Worm (Caenorhabditis elegans) whole organism, L4 larva: ENCODE data around the gene sid-2.

Experiments used
- D1046.2 ChIP-seq: fragments of 200-800 bp; sonication (Bioruptor generic); IDR thresholded peaks from 2 replicates; pipeline ENCODE4 v1.3.6; 2022; ENCODE audit warnings: missing genetic modification characterization, missing compliant biosample characterization
- F10B5.3 ChIP-seq: sonication (generic microtip); optimal IDR thresholded peaks from 2 replicates; lab custom pipeline; 2016; ENCODE audit warnings: mild to moderate bottlenecking, missing genetic modification characterization, missing compliant biosample characterization
- T20F7.1 ChIP-seq: fragments of 200-800 bp; sonication (Bioruptor generic); optimal IDR thresholded peaks from 2 replicates; lab custom pipeline; 2018; ENCODE audit warnings: mild to moderate bottlenecking, missing genetic modification characterization, missing compliant biosample characterization
- Y105C5A.15 ChIP-seq: fragments of 200-800 bp; sonication (Bioruptor generic); IDR thresholded peaks from 2 replicates; pipeline ENCODE4 v1.3.6; 2022; ENCODE audit warnings: missing genetic modification characterization, missing compliant biosample characterization
- Y5F2A.4 ChIP-seq: fragments of 200-800 bp; sonication (Bioruptor generic); optimal IDR thresholded peaks from 2 replicates; lab custom pipeline; 2018; ENCODE audit warnings: mild to moderate bottlenecking, missing genetic modification characterization, missing compliant biosample characterization
- Y75B8A.6 ChIP-seq: fragments of 200-800 bp; sonication (Bioruptor generic); IDR thresholded peaks from 2 replicates; pipeline ENCODE4 v1.3.6; 2022; ENCODE audit warnings: missing genetic modification reagents, missing genetic modification characterization, missing compliant biosample characterization
- aha-1 ChIP-seq: fragments of 150-350 bp; peaks from one replicate; lab custom pipeline; 2014; ENCODE audit warnings: missing biosample characterization, missing genetic modification characterization
- aly-2 ChIP-seq: sonication (generic microtip); optimal IDR thresholded peaks from 2 replicates; lab custom pipeline; 2018; ENCODE audit warnings: missing biosample characterization, missing genetic modification characterization
- ama-1 ChIP-seq: fragments of 150-350 bp; optimal IDR thresholded peaks from 2 replicates; lab custom pipeline; 2014; ENCODE audit warnings: inconsistent platforms, mixed read lengths
- ceh-44 ChIP-seq: fragments of 200-800 bp; sonication (Bioruptor generic); IDR thresholded peaks from 2 replicates; pipeline ENCODE4 v1.3.6; 2022; ENCODE audit warnings: missing genetic modification reagents, missing genetic modification characterization, missing compliant biosample characterization
- ceh-82 ChIP-seq: sonication (generic microtip); optimal IDR thresholded peaks from 2 replicates; lab custom pipeline; 2017; ENCODE audit warnings: missing biosample characterization, missing genetic modification characterization
- ces-1 ChIP-seq: fragments of 150-350 bp; sonication (generic microtip); optimal IDR thresholded peaks from 4 replicates; lab custom pipeline; 2014; ENCODE audit warnings: missing biosample characterization, missing genetic modification reagents, missing genetic modification characterization
- cey-2 ChIP-seq: sonication (generic microtip); optimal IDR thresholded peaks from 3 replicates; lab custom pipeline; 2017; ENCODE audit warnings: missing genetic modification characterization, mild to moderate bottlenecking, missing compliant biosample characterization, antibody characterized with exemption, borderline replicate concordance; ENCODE audit not compliant: insufficient read depth
- ctbp-1 ChIP-seq: fragments of 200-800 bp; sonication (Bioruptor generic); IDR thresholded peaks from 2 replicates; pipeline ENCODE4 v1.3.6; 2022; ENCODE audit warnings: missing genetic modification reagents, missing genetic modification characterization, missing compliant biosample characterization
- daf-16 ChIP-seq, 3 experiments: sonication (generic microtip); optimal IDR thresholded peaks; 2 replicates each; lab custom pipeline; 2016 to 2017; ENCODE audit warnings: missing genetic modification characterization in 3 of 3, missing genetic modification reagents in 3 of 3, mild to moderate bottlenecking in 2 of 3, missing compliant biosample characterization in 2 of 3, missing biosample characterization in 1 of 3, moderate library complexity in 1 of 3
- egl-27 ChIP-seq: sonication (generic microtip); optimal IDR thresholded peaks from 3 replicates; lab custom pipeline; 2017; ENCODE audit warnings: missing biosample characterization, missing genetic modification reagents, missing genetic modification characterization
- egl-43 ChIP-seq: fragments of 200-800 bp; sonication (Bioruptor generic); IDR thresholded peaks from 2 replicates; pipeline ENCODE4 v1.3.6; 2022; ENCODE audit warnings: missing genetic modification reagents, missing genetic modification characterization, missing compliant biosample characterization
- fos-1 ChIP-seq: fragments of 150-350 bp; optimal IDR thresholded peaks from 2 replicates; lab custom pipeline; 2014; ENCODE audit warnings: missing biosample characterization, missing genetic modification characterization
- hlh-11 ChIP-seq: fragments of 200-800 bp; sonication (Bioruptor generic); optimal IDR thresholded peaks from 2 replicates; lab custom pipeline; 2018; ENCODE audit warnings: mild to moderate bottlenecking, missing genetic modification characterization, missing compliant biosample characterization
- lim-7 ChIP-seq: fragments of 200-800 bp; sonication (Bioruptor generic); IDR thresholded peaks from 2 replicates; pipeline ENCODE4 v1.3.6; 2022; ENCODE audit warnings: missing genetic modification characterization, missing compliant biosample characterization
- lin-1 ChIP-seq: fragments of 200-800 bp; sonication (Bioruptor generic); IDR thresholded peaks from 2 replicates; pipeline ENCODE4 v1.3.6; 2022; ENCODE audit warnings: missing genetic modification reagents, missing genetic modification characterization, missing compliant biosample characterization
- lin-15B ChIP-seq: fragments of 150-350 bp; sonication (generic microtip); optimal IDR thresholded peaks from 3 replicates; lab custom pipeline; 2014; ENCODE audit warnings: missing biosample characterization, missing genetic modification characterization
- lin-39 ChIP-seq: fragments of 150-350 bp; optimal IDR thresholded peaks from 2 replicates; lab custom pipeline; 2014; ENCODE audit warnings: missing biosample characterization, missing genetic modification reagents, missing genetic modification characterization
- lsy-2 ChIP-seq, 2 experiments: fragments of 150-350 bp in 1 of 2; sonication (generic microtip) in 1 of 2; optimal IDR thresholded peaks; 2 replicates each; lab custom pipeline; 2014 to 2017; ENCODE audit warnings: missing biosample characterization in 2 of 2, missing genetic modification characterization in 2 of 2
- madf-5 ChIP-seq, 2 experiments: fragments of 200-800 bp; sonication (Bioruptor generic); IDR thresholded peaks; 2 replicates each; pipeline ENCODE4 v1.3.6; 2022; ENCODE audit warnings: missing compliant biosample characterization in 2 of 2, missing genetic modification characterization in 2 of 2
- mes-2 ChIP-seq: sonication (generic microtip); optimal IDR thresholded peaks from 2 replicates; lab custom pipeline; 2016; ENCODE audit warnings: missing genotype, mild to moderate bottlenecking, missing genetic modification characterization, missing compliant biosample characterization; ENCODE audit not compliant: poor library complexity, severe bottlenecking
- mxl-3 ChIP-seq: fragments of 200-800 bp; sonication (Bioruptor generic); optimal IDR thresholded peaks from 2 replicates; lab custom pipeline; 2018; ENCODE audit warnings: mild to moderate bottlenecking, missing genetic modification characterization, missing compliant biosample characterization
- nhr-102 ChIP-seq: sonication (generic microtip); optimal IDR thresholded peaks from 2 replicates; lab custom pipeline; 2016; ENCODE audit warnings: mild to moderate bottlenecking, missing genetic modification characterization, moderate library complexity, missing compliant biosample characterization
- nhr-11 ChIP-seq: fragments of 150-350 bp; optimal IDR thresholded peaks from 2 replicates; lab custom pipeline; 2014; ENCODE audit warnings: missing biosample characterization, missing genetic modification characterization
- nhr-237 ChIP-seq: sonication (generic microtip); optimal IDR thresholded peaks from 2 replicates; lab custom pipeline; 2017; ENCODE audit warnings: missing biosample characterization, missing genetic modification characterization
- nhr-25 ChIP-seq: sonication (generic microtip); optimal IDR thresholded peaks from 2 replicates; lab custom pipeline; 2017; ENCODE audit warnings: missing genetic modification characterization, mild to moderate bottlenecking, missing compliant biosample characterization, antibody characterized with exemption, moderate library complexity, borderline replicate concordance; ENCODE audit not compliant: insufficient read depth
- nhr-41 ChIP-seq: fragments of 200-800 bp; sonication (Bioruptor generic); IDR thresholded peaks from 2 replicates; pipeline ENCODE4 v1.3.6; 2022; ENCODE audit warnings: missing genetic modification reagents, missing genetic modification characterization, missing compliant biosample characterization
- nhr-42 ChIP-seq: fragments of 200-800 bp; sonication (Bioruptor generic); IDR thresholded peaks from 2 replicates; pipeline ENCODE4 v1.3.6; 2022; ENCODE audit warnings: missing genetic modification characterization, missing compliant biosample characterization
- nhr-6 ChIP-seq: fragments of 150-350 bp; optimal IDR thresholded peaks from 2 replicates; lab custom pipeline; 2014; ENCODE audit warnings: missing biosample characterization, missing genetic modification characterization
- pha-4 ChIP-seq, 2 experiments: fragments of 150-350 bp in 1 of 2; fragments of 200-800 bp in 1 of 2; sonication (Bioruptor generic) in 1 of 2; IDR thresholded peaks in 1 of 2; optimal IDR thresholded peaks in 1 of 2; 2 replicates each; pipeline versions ENCODE4 v1.3.6 to Lab custom; 2014 to 2022; ENCODE audit warnings: missing genetic modification characterization in 2 of 2, missing genetic modification reagents in 2 of 2, missing biosample characterization in 1 of 2, missing compliant biosample characterization in 1 of 2
- php-3 ChIP-seq: fragments of 200-800 bp; sonication (Bioruptor generic); IDR thresholded peaks from 2 replicates; pipeline ENCODE4 v1.3.6; 2022; ENCODE audit warnings: missing genetic modification reagents, missing genetic modification characterization, missing compliant biosample characterization
- saeg-2 ChIP-seq: fragments of 200-800 bp; sonication (Bioruptor generic); IDR thresholded peaks from 2 replicates; pipeline ENCODE4 v1.3.6; 2022; ENCODE audit warnings: missing genetic modification reagents, missing genetic modification characterization, missing compliant biosample characterization
- set-16 ChIP-seq: fragments of 200-800 bp; sonication (Bioruptor generic); IDR thresholded peaks from 2 replicates; pipeline ENCODE4 v1.3.6; 2022; ENCODE audit warnings: missing genetic modification reagents, missing genetic modification characterization, missing compliant biosample characterization
- snpc-1.2 ChIP-seq: fragments of 200-800 bp; sonication (Bioruptor generic); IDR thresholded peaks from 2 replicates; pipeline ENCODE4 v1.3.6; 2022; ENCODE audit warnings: missing genetic modification reagents, missing genetic modification characterization, missing compliant biosample characterization
- snpc-4 ChIP-seq: fragments of 150-350 bp; optimal IDR thresholded peaks from 2 replicates; lab custom pipeline; 2014; ENCODE audit warnings: missing biosample characterization, missing genetic modification characterization
- spr-1 ChIP-seq: sonication (generic microtip); optimal IDR thresholded peaks from 2 replicates; lab custom pipeline; 2016; ENCODE audit warnings: mild to moderate bottlenecking, missing genetic modification characterization, missing compliant biosample characterization
- unc-130 ChIP-seq: sonication (generic microtip); optimal IDR thresholded peaks from 2 replicates; lab custom pipeline; 2016; ENCODE audit warnings: missing genetic modification reagents, missing genetic modification characterization, missing compliant biosample characterization
- zag-1 ChIP-seq: fragments of 150-350 bp; optimal IDR thresholded peaks from 2 replicates; lab custom pipeline; 2014; ENCODE audit warnings: missing biosample characterization, missing genetic modification characterization
- zfp-2 ChIP-seq: sonication (generic microtip); optimal IDR thresholded peaks from 2 replicates; lab custom pipeline; 2016; ENCODE audit warnings: mild to moderate bottlenecking, missing genetic modification characterization, missing compliant biosample characterization
- zip-11 ChIP-seq: fragments of 200-800 bp; sonication (Bioruptor generic); IDR thresholded peaks from 2 replicates; pipeline ENCODE4 v1.3.6; 2022; ENCODE audit warnings: missing genetic modification characterization, missing compliant biosample characterization
- zip-2 ChIP-seq: fragments of 150-350 bp; optimal IDR thresholded peaks from 2 replicates; lab custom pipeline; 2014; ENCODE audit warnings: missing biosample characterization, missing genetic modification characterization
- ztf-11 ChIP-seq: fragments of 150-350 bp; optimal IDR thresholded peaks from 2 replicates; lab custom pipeline; 2014; ENCODE audit warnings: missing biosample characterization, missing genetic modification characterization
- ztf-7 ChIP-seq: fragments of 150-350 bp; optimal IDR thresholded peaks from 2 replicates; lab custom pipeline; 2014; ENCODE audit warnings: missing biosample characterization, missing genetic modification characterization

The sid-2 gene

DNA sequence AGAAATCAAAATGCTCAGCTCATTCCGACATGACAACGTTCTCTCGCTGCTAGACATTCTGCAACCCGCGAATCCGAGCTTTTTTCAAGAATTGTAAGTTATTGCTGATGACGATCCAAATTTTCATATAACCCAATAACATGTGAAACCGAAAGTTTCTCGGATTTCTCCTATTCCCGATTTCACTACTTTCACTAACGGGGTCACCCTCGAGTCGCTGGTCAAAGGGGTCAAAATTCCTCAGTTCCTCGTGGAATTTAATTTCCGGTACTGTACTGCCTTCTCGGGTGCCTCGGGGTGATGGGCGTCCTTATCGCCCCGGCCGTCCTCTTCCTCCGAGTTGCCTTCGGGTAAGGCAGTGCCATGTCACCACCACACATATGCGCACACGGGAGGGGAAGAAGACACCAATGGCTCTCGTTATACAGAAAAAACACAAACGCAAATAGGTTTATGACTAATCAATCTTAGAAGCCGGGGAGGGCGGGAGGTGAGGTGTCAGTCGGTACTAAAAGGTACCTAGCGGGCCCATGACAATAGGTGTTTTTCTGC, 41.0 kb downstream of the sid-2 start (continued):
- TF ChIP-seq snpc-4 (tag; lab: Kevin White, UChicago) (no peak), Y5F2A.4 (GFP tag; lab: Kevin White, UChicago) (no peak), aha-1 (no peak), Y105C5A.15 (GFP tag; lab: Robert Waterston, UW) (no peak), D1046.2 (GFP tag; lab: Robert Waterston, UW) (no peak), egl-27 (tag; lab: Kevin White, UChicago) (no peak), Y75B8A.6 (GFP tag; lab: Robert Waterston, UW) (no peak), ama-1 (lab: Kevin White, UChicago) (no peak), daf-16 (GFP tag; optimal IDR thresholded peaks at IDR 0.05; lab: Kevin White, UChicago) (no peak), daf-16 (tag; optimal IDR thresholded peaks at IDR 0.05; lab: Kevin White, UChicago) (no peak)
- TF ChIP-seq, all 104 proteins: peak for 11

ce11 chrIII:13721066-13721465, 41.8 kb downstream of the sid-2 start:
- TF ChIP-seq ama-1 (lab: Kevin White, UChicago), result no peak
- TF ChIP-seq zag-1 (tag; lab: Kevin White, UChicago), result no peak
- TF ChIP-seq Y75B8A.6 (GFP tag; lab: Robert Waterston, UW), result no peak
- TF ChIP-seq mes-2 (tag; lab: Kevin White, UChicago), result no peak
- no peak for TF ChIP-seq T20F7.1 (GFP tag; lab: Kevin White, UChicago)
- TF ChIP-seq spr-1 (tag; lab: Kevin White, UChicago), result peak; percentile 25
- TF ChIP-seq nhr-41 (GFP tag; lab: Robert Waterston, UW), result no peak
- TF ChIP-seq aly-2 (tag; lab: Kevin White, UChicago), result no peak
- TF ChIP-seq ctbp-1 (GFP tag; lab: Robert Waterston, UW), result 0 out of 2 replicates have a peak, but pooled peaks have one; percentile 34
- no peak for TF ChIP-seq zip-11 (GFP tag; lab: Robert Waterston, UW)
- peak; percentile 56 for TF ChIP-seq pha-4 (GFP tag; IDR thresholded peaks at IDR 0.05; lab: Robert Waterston, UW)
- TF ChIP-seq pha-4 (tag; optimal IDR thresholded peaks at IDR 0.05; lab: Kevin White, UChicago), result no peak
- TF ChIP-seq zfp-2 (tag; lab: Kevin White, UChicago), result no peak
- no peak for TF ChIP-seq ztf-11 (tag; lab: Kevin White, UChicago)
- no peak for TF ChIP-seq unc-130 (GFP tag; lab: Kevin White, UChicago)
- TF ChIP-seq lsy-2 (tag; optimal IDR thresholded peaks at IDR 0.05; lab: Kevin White, UChicago), result no peak
- TF ChIP-seq nhr-6 (tag; lab: Kevin White, UChicago), result peak; percentile 10
- TF ChIP-seq snpc-1.2, result 0 out of 2 replicates have a peak, but pooled peaks have one; percentile 39
- TF ChIP-seq zip-2 (tag; lab: Kevin White, UChicago), result no peak
- no peak for TF ChIP-seq nhr-42 (GFP tag; lab: Robert Waterston, UW)
- TF ChIP-seq F10B5.3 (tag; lab: Kevin White, UChicago), result no peak
- no peak for TF ChIP-seq lin-15B (tag; lab: Kevin White, UChicago)
- TF ChIP-seq cey-2, result no peak
- TF ChIP-seq set-16 (GFP tag; lab: Robert Waterston, UW), result peak; percentile 98
- no peak for TF ChIP-seq ztf-7
- TF ChIP-seq mxl-3, result peak; percentile 11
- no peak for TF ChIP-seq ceh-82 (tag; lab: Kevin White, UChicago)
- TF ChIP-seq ces-1 (GFP tag; lab: Kevin White, UChicago), result no peak
- TF ChIP-seq egl-43 (GFP tag; lab: Robert Waterston, UW), result peak; percentile 83
- TF ChIP-seq hlh-11 (tag; lab: Kevin White, UChicago), result peak; percentile 70
- peak; percentile 16 for TF ChIP-seq nhr-102 (tag; lab: Kevin White, UChicago)
- no peak for TF ChIP-seq saeg-2 (GFP tag; lab: Robert Waterston, UW)
- TF ChIP-seq nhr-25 (tag; lab: Kevin White, UChicago), result peak; percentile 54
- no peak; the same call in 1 of the 2 replicates for TF ChIP-seq php-3 (GFP tag; lab: Robert Waterston, UW)
- no peak for TF ChIP-seq madf-5 (GFP tag; IDR thresholded peaks at IDR 0.05; lab: Robert Waterston, UW)
- TF ChIP-seq lim-7 (GFP tag; lab: Robert Waterston, UW), result peak; percentile 63; the same call in 1 of the 2 replicates
- TF ChIP-seq lin-39 (tag; lab: Kevin White, UChicago), result no peak
- TF ChIP-seq fos-1 (tag; lab: Kevin White, UChicago), result no peak
- no peak for TF ChIP-seq nhr-237
- TF ChIP-seq ceh-44 (GFP tag; lab: Robert Waterston, UW), result 0 out of 2 replicates have a peak, but pooled peaks have one; percentile 14
- TF ChIP-seq lin-1, result 0 out of 2 replicates have a peak, but pooled peaks have one; percentile 19
- no peak for TF ChIP-seq nhr-11
